Fruit fly (Drosophila melanogaster) whole organism, embryonic: ENCODE results near the gene janB.

Source experiments
- Bdp1 ChIP-seq: fragments of 200-800 bp; sonication (Bioruptor generic); optimal IDR thresholded peaks from 3 replicates; lab custom pipeline; 2016; ENCODE audit warnings: missing biosample characterization, missing genetic modification characterization
- BtbVII ChIP-seq: fragments of 200-800 bp; sonication (Bioruptor generic); optimal IDR thresholded peaks from 3 replicates; lab custom pipeline; 2017; ENCODE audit warnings: missing biosample characterization, mild to moderate bottlenecking, missing genetic modification characterization
- CG10462 ChIP-seq: fragments of 200-800 bp; sonication (Bioruptor generic); optimal IDR thresholded peaks from 2 replicates; lab custom pipeline; 2016; ENCODE audit warnings: missing biosample characterization, missing genetic modification characterization
- CG11093 ChIP-seq: fragments of 200-800 bp; sonication (Bioruptor generic); IDR thresholded peaks from 3 replicates; pipeline ENCODE4 v1.3.6; 2022; ENCODE audit warnings: missing biosample characterization, missing genetic modification characterization
- CG12219 ChIP-seq: fragments of 200-800 bp; sonication (Bioruptor generic); optimal IDR thresholded peaks from 3 replicates; lab custom pipeline; 2018; ENCODE audit warnings: missing biosample characterization, mild to moderate bottlenecking, missing genetic modification characterization
- CG12769 ChIP-seq: fragments of 200-800 bp; sonication (Bioruptor generic); optimal IDR thresholded peaks from 2 replicates; lab custom pipeline; 2019; ENCODE audit warnings: missing biosample characterization, mild to moderate bottlenecking, missing genetic modification characterization, moderate library complexity
- CG13624 ChIP-seq: fragments of 200-800 bp; sonication (Bioruptor generic); optimal IDR thresholded peaks from 2 replicates; lab custom pipeline; 2016; ENCODE audit warnings: missing biosample characterization, missing genetic modification characterization
- CG14667 ChIP-seq: fragments of 200-800 bp; sonication (Bioruptor generic); IDR thresholded peaks from 2 replicates; pipeline ENCODE4 v1.3.6; 2022; ENCODE audit warnings: missing biosample characterization, missing genetic modification characterization
- CG15696 ChIP-seq: fragments of 200-800 bp; sonication (Bioruptor generic); optimal IDR thresholded peaks from 2 replicates; lab custom pipeline; 2019; ENCODE audit warnings: missing biosample characterization, mild to moderate bottlenecking, missing genetic modification characterization, moderate library complexity
- CG17385 ChIP-seq: fragments of 200-800 bp; sonication (Bioruptor generic); optimal IDR thresholded peaks from 3 replicates; lab custom pipeline; 2018; ENCODE audit warnings: missing biosample characterization, mild to moderate bottlenecking, missing genetic modification characterization
- CG1792 ChIP-seq: fragments of 200-800 bp; sonication (Bioruptor generic); optimal IDR thresholded peaks from 2 replicates; lab custom pipeline; 2016; ENCODE audit warnings: missing biosample characterization, missing genetic modification characterization
- CG2199 ChIP-seq: fragments of 200-800 bp; sonication (Bioruptor generic); IDR thresholded peaks from 3 replicates; pipeline ENCODE4 v1.3.6; 2022; ENCODE audit warnings: missing biosample characterization, missing genetic modification characterization
- CG3726 ChIP-seq: fragments of 200-800 bp; sonication (Bioruptor generic); IDR thresholded peaks from 3 replicates; pipeline ENCODE4, ENCODE4 v1.3.6; 2022; ENCODE audit warnings: missing biosample characterization, missing genetic modification characterization
- CG6654 ChIP-seq: fragments of 200-800 bp; sonication (Bioruptor generic); optimal IDR thresholded peaks from 2 replicates; lab custom pipeline; 2017; ENCODE audit warnings: missing biosample characterization, mild to moderate bottlenecking, missing genetic modification characterization
- CG7556 ChIP-seq: fragments of 200-800 bp; sonication (Bioruptor generic); optimal IDR thresholded peaks from 2 replicates; lab custom pipeline; 2017; ENCODE audit warnings: missing biosample characterization, mild to moderate bottlenecking, missing genetic modification characterization
- CG7839 ChIP-seq: fragments of 200-800 bp; sonication (Bioruptor generic); optimal IDR thresholded peaks from 3 replicates; lab custom pipeline; 2018; ENCODE audit warnings: missing biosample characterization, mild to moderate bottlenecking, missing genetic modification characterization, moderate library complexity
- CG7987 ChIP-seq: fragments of 200-800 bp; sonication (Bioruptor generic); optimal IDR thresholded peaks from 2 replicates; lab custom pipeline; 2018; ENCODE audit warnings: missing biosample characterization, mild to moderate bottlenecking, missing genetic modification characterization, moderate library complexity
- CG8089 ChIP-seq: fragments of 200-800 bp; sonication (Bioruptor generic); optimal IDR thresholded peaks from 3 replicates; lab custom pipeline; 2016; ENCODE audit warnings: missing biosample characterization, missing genetic modification characterization
- CG8924 ChIP-seq: fragments of 200-800 bp; optimal IDR thresholded peaks from 3 replicates; lab custom pipeline; 2019; ENCODE audit warnings: missing biosample characterization, mild to moderate bottlenecking, missing genetic modification characterization, moderate library complexity
- Camta ChIP-seq: fragments of 200-800 bp; sonication (Bioruptor generic); optimal IDR thresholded peaks from 2 replicates; lab custom pipeline; 2016; ENCODE audit warnings: missing biosample characterization, missing genetic modification characterization
- D19A ChIP-seq: fragments of 200-800 bp; optimal IDR thresholded peaks from 3 replicates; lab custom pipeline; 2019; ENCODE audit warnings: missing biosample characterization, mild to moderate bottlenecking, missing genetic modification characterization, moderate library complexity
- Drgx ChIP-seq: fragments of 200-800 bp; sonication (Bioruptor generic); IDR thresholded peaks from 2 replicates; pipeline ENCODE4 v1.3.6; 2022; ENCODE audit warnings: missing biosample characterization, missing genetic modification characterization
- Ets65A ChIP-seq: fragments of 200-800 bp; sonication (Bioruptor generic); peaks from one replicate; lab custom pipeline; 2016; ENCODE audit warnings: missing biosample characterization, missing genetic modification characterization
- Fer2 ChIP-seq: fragments of 200-800 bp; sonication (Bioruptor generic); optimal IDR thresholded peaks from 2 replicates; lab custom pipeline; 2018; ENCODE audit warnings: missing biosample characterization, mild to moderate bottlenecking, missing genetic modification characterization, moderate library complexity
- HLH4C ChIP-seq: fragments of 200-800 bp; sonication (Bioruptor generic); IDR thresholded peaks from 3 replicates; pipeline ENCODE4 v1.3.6; 2022; ENCODE audit warnings: missing biosample characterization, missing genetic modification characterization; ENCODE audit not compliant: partially characterized antibody
- MBD-R2 ChIP-seq: fragments of 200-800 bp; sonication (Bioruptor generic); IDR thresholded peaks from 2 replicates; pipeline ENCODE4 v1.3.6; 2022; ENCODE audit warnings: missing biosample characterization, missing genetic modification characterization
- Med ChIP-seq: fragments of 200-800 bp; sonication (Bioruptor generic); peaks from one replicate; lab custom pipeline; 2016; ENCODE audit warnings: missing biosample characterization, missing genetic modification characterization, mild to moderate bottlenecking, inconsistent platforms, moderate library complexity
- NC2α ChIP-seq: fragments of 200-800 bp; sonication (Bioruptor generic); optimal IDR thresholded peaks from 2 replicates; lab custom pipeline; 2016; ENCODE audit warnings: missing biosample characterization, missing genetic modification characterization
- Rfx ChIP-seq: fragments of 200-800 bp; sonication (Bioruptor generic); IDR thresholded peaks from 2 replicates; pipeline ENCODE4 v1.3.6; 2022; ENCODE audit warnings: missing biosample characterization, missing genetic modification characterization
- Tbp ChIP-seq: fragments of >200 bp; optimal IDR thresholded peaks from 2 replicates; lab custom pipeline; 2018; ENCODE audit warnings: missing biosample characterization, missing genetic modification characterization
- ash1 ChIP-seq: fragments of 200-800 bp; sonication (Bioruptor generic); optimal IDR thresholded peaks from 2 replicates; lab custom pipeline; 2018; ENCODE audit warnings: missing biosample characterization, mild to moderate bottlenecking, missing genetic modification characterization
- btn ChIP-seq: fragments of 200-800 bp; sonication (Bioruptor generic); optimal IDR thresholded peaks from 2 replicates; lab custom pipeline; 2016; ENCODE audit warnings: missing biosample characterization, missing genetic modification characterization
- corto ChIP-seq: fragments of 200-800 bp; sonication (Bioruptor generic); optimal IDR thresholded peaks from 2 replicates; lab custom pipeline; 2016; ENCODE audit warnings: missing biosample characterization, mild to moderate bottlenecking, missing genetic modification characterization, moderate library complexity
- disco-r ChIP-seq: fragments of 200-800 bp; sonication (Bioruptor generic); optimal IDR thresholded peaks from 2 replicates; lab custom pipeline; 2016; ENCODE audit warnings: missing biosample characterization, missing genetic modification characterization
- dmrt11E ChIP-seq: fragments of 200-800 bp; sonication (Bioruptor generic); optimal IDR thresholded peaks from 3 replicates; lab custom pipeline; 2018; ENCODE audit warnings: missing biosample characterization, mild to moderate bottlenecking, missing genetic modification characterization, moderate library complexity
- emc ChIP-seq: fragments of 200-800 bp; sonication (Bioruptor generic); optimal IDR thresholded peaks from 2 replicates; lab custom pipeline; 2016; ENCODE audit warnings: missing biosample characterization, missing genetic modification characterization
- en ChIP-seq: fragments of 200-800 bp; sonication (Bioruptor generic); optimal IDR thresholded peaks from 2 replicates; lab custom pipeline; 2016; ENCODE audit warnings: missing biosample characterization, missing genetic modification characterization
- exex ChIP-seq: fragments of 200-800 bp; sonication (Bioruptor generic); optimal IDR thresholded peaks from 4 replicates; lab custom pipeline; 2018; ENCODE audit warnings: missing biosample characterization, mild to moderate bottlenecking, missing genetic modification characterization, moderate library complexity
- gcm ChIP-seq: fragments of 200-800 bp; sonication (Bioruptor generic); optimal IDR thresholded peaks from 2 replicates; lab custom pipeline; 2019; ENCODE audit warnings: missing biosample characterization, mild to moderate bottlenecking, missing genetic modification characterization, moderate library complexity
- gem ChIP-seq: fragments of 200-800 bp; sonication (Bioruptor generic); optimal IDR thresholded peaks from 2 replicates; lab custom pipeline; 2019; ENCODE audit warnings: missing biosample characterization, mild to moderate bottlenecking, missing genetic modification characterization, moderate library complexity
- insv ChIP-seq, 2 experiments: fragments of 200-800 bp; sonication (Bioruptor generic); optimal IDR thresholded peaks; 3 replicates each; lab custom pipeline; 2016 to 2018; ENCODE audit warnings: missing biosample characterization in 2 of 2, missing genetic modification characterization in 2 of 2
- nmo ChIP-seq: fragments of 200-800 bp; sonication (Bioruptor generic); optimal IDR thresholded peaks from 2 replicates; lab custom pipeline; 2018; ENCODE audit warnings: missing biosample characterization, mild to moderate bottlenecking, missing genetic modification characterization, moderate library complexity
- nom ChIP-seq: fragments of 200-800 bp; sonication (Bioruptor generic); optimal IDR thresholded peaks from 2 replicates; lab custom pipeline; 2017; ENCODE audit warnings: missing biosample characterization, missing genetic modification characterization, mild to moderate bottlenecking, moderate library complexity, missing genetic modification reagents
- oc ChIP-seq: fragments of 200-800 bp; sonication (Bioruptor generic); optimal IDR thresholded peaks from 2 replicates; lab custom pipeline; 2018; ENCODE audit warnings: missing biosample characterization, mild to moderate bottlenecking, missing genetic modification characterization, moderate library complexity
- pnt ChIP-seq: fragments of 200-800 bp; sonication (Bioruptor generic); optimal IDR thresholded peaks from 3 replicates; lab custom pipeline; 2016; ENCODE audit warnings: missing biosample characterization, missing genetic modification characterization
- ro ChIP-seq: fragments of 200-800 bp; sonication (Bioruptor generic); IDR thresholded peaks from 2 replicates; pipeline ENCODE4 v1.3.6; 2022; ENCODE audit warnings: missing biosample characterization, missing genetic modification characterization
- schlank ChIP-seq: fragments of 200-800 bp; sonication (Bioruptor generic); optimal IDR thresholded peaks from 2 replicates; lab custom pipeline; 2018; ENCODE audit warnings: missing biosample characterization, mild to moderate bottlenecking, missing genetic modification characterization
- so ChIP-seq: fragments of 200-800 bp; sonication (Bioruptor generic); IDR thresholded peaks from 3 replicates; pipeline ENCODE4 v1.3.6; 2022; ENCODE audit warnings: missing biosample characterization, missing genetic modification characterization
- twi ChIP-seq: fragments of 200-800 bp; optimal IDR thresholded peaks from 2 replicates; lab custom pipeline; 2019; ENCODE audit warnings: missing biosample characterization, mild to moderate bottlenecking, missing genetic modification characterization, moderate library complexity

Gene janB

DNA sequence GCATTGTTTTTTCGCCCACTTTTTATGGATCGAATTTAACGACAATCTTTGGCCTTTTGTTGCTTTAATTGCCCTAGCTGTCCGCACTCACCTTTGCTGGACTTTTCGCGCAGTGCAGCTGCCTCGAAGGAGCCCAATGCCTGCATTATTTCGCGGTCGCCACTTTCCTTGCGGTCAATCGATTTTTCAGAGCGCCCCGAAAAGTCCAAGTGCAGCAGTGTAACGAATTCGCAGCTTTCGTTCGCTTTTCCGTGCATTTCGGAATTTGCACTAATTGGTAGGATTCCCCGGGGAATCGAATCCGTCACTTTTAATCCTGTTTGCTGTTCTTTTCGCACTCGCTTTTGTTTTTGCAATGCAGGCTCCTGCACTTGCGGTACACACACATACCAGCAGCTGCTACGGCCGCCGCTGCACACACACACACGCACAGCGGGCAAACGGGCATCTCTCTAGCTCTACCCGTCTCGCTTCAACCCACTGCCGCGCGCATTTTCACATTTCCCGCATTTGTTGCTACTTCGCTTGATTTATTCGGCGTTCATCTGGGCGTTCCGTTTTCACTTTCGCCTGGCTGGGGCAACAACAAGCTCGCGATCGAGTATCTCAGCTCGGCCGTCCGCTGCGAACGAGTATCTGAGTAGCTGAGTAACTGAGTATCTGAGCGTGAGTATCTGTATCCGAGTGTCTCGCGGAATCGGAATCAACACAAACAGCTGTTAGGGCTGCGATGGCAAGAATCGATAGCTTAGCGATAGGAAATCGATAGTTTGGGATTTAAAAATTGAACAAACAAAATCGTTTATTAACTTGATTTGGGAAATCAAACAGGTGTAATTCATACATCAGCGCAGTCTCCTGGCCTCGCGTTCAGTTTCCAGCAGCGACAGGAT, 16.7 kb downstream of the janB start, which contains the start of gene Mgat2 (continued):
- TF ChIP-seq Med (peak; percentile 89), CG8089 (GFP tag; lab: Kevin White, UChicago) (no peak), CG3726 (GFP tag; lab: Robert Waterston, UW) (no peak), Drgx (GFP tag; lab: Robert Waterston, UW) (peak; percentile 46), gcm (peak; percentile 97), so (GFP tag; lab: Robert Waterston, UW) (peak; percentile 34; the same call in 2 of the 3 replicates), CG7987 (GFP tag; lab: Kevin White, UChicago) (peak; percentile 75), Bdp1 (no peak), nmo (GFP tag; lab: Kevin White, UChicago) (no peak), MBD-R2 (peak; percentile 15; the same call in 1 of the 2 replicates), CG1792 (no peak), ash1 (GFP tag; lab: Kevin White, UChicago) (peak; percentile 62), emc (GFP tag; lab: Kevin White, UChicago) (no peak), gem (tag; lab: Kevin White, UChicago) (no peak), CG13624 (peak; percentile 11), dmrt11E (tag; lab: Kevin White, UChicago) (peak; percentile 2), CG17385 (GFP tag; lab: Kevin White, UChicago) (peak; percentile 20), CG15696 (no peak), schlank (tag; lab: Kevin White, UChicago) (no peak), CG2199 (GFP tag; lab: Robert Waterston, UW) (peak; percentile 74; the same call in 1 of the 3 replicates), disco-r (GFP tag; lab: Kevin White, UChicago) (no peak), Fer2 (tag; lab: Kevin White, UChicago) (no peak), insv (GFP tag; optimal IDR thresholded peaks at IDR 0.05; lab: Kevin White, UChicago) (no peak), oc (peak; percentile 57), CG7839 (tag; lab: Kevin White, UChicago) (no peak), corto (GFP tag; lab: Kevin White, UChicago) (no peak), btn (GFP tag; lab: Kevin White, UChicago) (no peak), HLH4C (GFP tag; lab: Robert Waterston, UW) (peak; percentile 80), CG10462 (GFP tag; lab: Kevin White, UChicago) (no peak), exex (no peak), CG6654 (GFP tag; lab: Kevin White, UChicago) (no peak), CG14667 (GFP tag; lab: Robert Waterston, UW) (no peak), nom (peak; percentile 65), CG7556 (no peak), pnt (GFP tag; lab: Kevin White, UChicago) (no peak), ro (GFP tag; lab: Robert Waterston, UW) (no peak), CG12769 (tag; lab: Kevin White, UChicago) (peak; percentile 95), CG8924 (tag; lab: Kevin White, UChicago) (peak; percentile 83), Camta (no peak), twi (tag; lab: Kevin White, UChicago) (peak; percentile 57), BtbVII (GFP tag; lab: Kevin White, UChicago) (peak; percentile 63), Rfx (peak; percentile 37; the same call in 1 of the 2 replicates), CG12219 (peak; percentile 59), en (GFP tag; lab: Kevin White, UChicago) (no peak), Ets65A (GFP tag; lab: Kevin White, UChicago) (peak; percentile 87), Tbp (GFP tag; lab: Kevin White, UChicago) (no peak), CG11093 (GFP tag; lab: Robert Waterston, UW) (no peak), NC2α (GFP tag; lab: Kevin White, UChicago) (no peak), D19A (tag; lab: Kevin White, UChicago) (no peak)
